Worm (Caenorhabditis elegans): Measurements from ENCODE around the gene K09A9.8.

ce11 chrX:15617168-15617567 lies 20.2 kb upstream of the K09A9.8 start:
- no peak for TF ChIP-seq ztf-23 (GFP tag; IDR thresholded peaks at IDR 0.05)
- no peak for TF ChIP-seq ztf-29 (GFP tag; IDR thresholded peaks at IDR 0.05)
- no peak for TF ChIP-seq cog-1 (tag; optimal IDR thresholded peaks at IDR 0.05)

Data from whole organism, midembryonic.